Fruit fly (Drosophila melanogaster): ENCODE data around the gene CG1695.

CG1695 gene

dm6 chrX:20488701-20489122 is 55.0 kb downstream of the CG1695 start (continued):
- TF ChIP-seq grn (GFP tag; optimal IDR thresholded peaks at IDR 0.05), result no peak
- no peak for TF ChIP-seq Lpt (GFP tag; optimal IDR thresholded peaks at IDR 0.05)
- TF ChIP-seq CG4854 (GFP tag; optimal IDR thresholded peaks at IDR 0.05), result no peak
- TF ChIP-seq jing (GFP tag; optimal IDR thresholded peaks at IDR 0.05), result peak; percentile 21
- TF ChIP-seq CG6683 (GFP tag; optimal IDR thresholded peaks at IDR 0.05), result no peak
- no peak for TF ChIP-seq CG7786 (GFP tag; optimal IDR thresholded peaks at IDR 0.05)
- TF ChIP-seq Deaf1 (tag; optimal IDR thresholded peaks at IDR 0.05), result peak; percentile 21
- peak; percentile 60 for TF ChIP-seq CG15601 (tag; optimal IDR thresholded peaks at IDR 0.05)
- peak; percentile 50 for TF ChIP-seq Hsf (GFP tag; optimal IDR thresholded peaks at IDR 0.05)
- 0 out of 2 replicates have a peak, but pooled peaks have one; percentile 27 for TF ChIP-seq rib (GFP tag; IDR thresholded peaks at IDR 0.05)
- TF ChIP-seq Opbp (GFP tag; IDR thresholded peaks at IDR 0.05; ENCODE audit: partially characterized antibody), result no peak
- TF ChIP-seq CG3281 (GFP tag; optimal IDR thresholded peaks at IDR 0.05), result peak; percentile 63
- peak; percentile 67 for TF ChIP-seq CG10267 (tag; optimal IDR thresholded peaks at IDR 0.05)
- no peak for TF ChIP-seq Optix (GFP tag; IDR thresholded peaks at IDR 0.05)
- TF ChIP-seq chif (GFP tag; optimal IDR thresholded peaks at IDR 0.05), result peak; percentile 16 to 32
- peak; percentile 5 for TF ChIP-seq Mad (GFP tag; optimal IDR thresholded peaks at IDR 0.05)
- peak; percentile 45 for TF ChIP-seq CG4328 (GFP tag; optimal IDR thresholded peaks at IDR 0.05)
- TF ChIP-seq h (optimal IDR thresholded peaks at IDR 0.05), result no peak
- no peak for TF ChIP-seq CG12299 (tag; optimal IDR thresholded peaks at IDR 0.05)
- no peak for TF ChIP-seq gt (GFP tag; IDR thresholded peaks at IDR 0.05)
- TF ChIP-seq Ravus (GFP tag; IDR thresholded peaks at IDR 0.05), result no peak
- peak; percentile 15 for TF ChIP-seq twi (tag; optimal IDR thresholded peaks at IDR 0.05)
- peak; percentile 71 for TF ChIP-seq CG30403 (GFP tag; optimal IDR thresholded peaks at IDR 0.05)
- no peak for TF ChIP-seq CG17802 (tag; optimal IDR thresholded peaks at IDR 0.05)
- TF ChIP-seq Jarid2 (GFP tag; optimal IDR thresholded peaks at IDR 0.05), result no peak
- TF ChIP-seq Rx (GFP tag; IDR thresholded peaks at IDR 0.05), result no peak
- no peak for TF ChIP-seq z (GFP tag; IDR thresholded peaks at IDR 0.05)
- no peak for TF ChIP-seq CG11398 (GFP tag; optimal IDR thresholded peaks at IDR 0.05)
- peak; percentile 37 for TF ChIP-seq en (GFP tag; optimal IDR thresholded peaks at IDR 0.05)
- no peak for TF ChIP-seq ro (GFP tag; IDR thresholded peaks at IDR 0.05)
- TF ChIP-seq HHEX (GFP tag; optimal IDR thresholded peaks at IDR 0.05), result peak; percentile 56
- no peak for TF ChIP-seq vnd (GFP tag; IDR thresholded peaks at IDR 0.05; ENCODE audit: partially characterized antibody)
- no peak for TF ChIP-seq E2f1 (GFP tag; IDR thresholded peaks at IDR 0.05)
- TF ChIP-seq lov (optimal IDR thresholded peaks at IDR 0.05), result no peak
- no peak for TF ChIP-seq lov (GFP tag; IDR thresholded peaks at IDR 0.05)
- TF ChIP-seq Oaz (GFP tag; IDR thresholded peaks at IDR 0.05), result no peak
- peak; percentile 44 for TF ChIP-seq slp2 (GFP tag; optimal IDR thresholded peaks at IDR 0.05)
- no peak for TF ChIP-seq CG16779 (GFP tag; IDR thresholded peaks at IDR 0.05)
- peak; percentile 22 for TF ChIP-seq CG1603 (tag; optimal IDR thresholded peaks at IDR 0.05)
- peak; percentile 80 for TF ChIP-seq sens (GFP tag)
- TF ChIP-seq TFAM (GFP tag; optimal IDR thresholded peaks at IDR 0.05), result no peak
- TF ChIP-seq slou (GFP tag; optimal IDR thresholded peaks at IDR 0.05), result no peak
- TF ChIP-seq Nf-YB (GFP tag; optimal IDR thresholded peaks at IDR 0.05), result peak; percentile 21
- TF ChIP-seq ranshi (GFP tag; IDR thresholded peaks at IDR 0.05), result no peak
- no peak for TF ChIP-seq tll (GFP tag; optimal IDR thresholded peaks at IDR 0.05)
- TF ChIP-seq onecut (GFP tag; IDR thresholded peaks at IDR 0.05), result peak; percentile 23; the same call in 1 of the 2 replicates
- TF ChIP-seq trem (tag; optimal IDR thresholded peaks at IDR 0.05), result peak; percentile 37
- no peak for TF ChIP-seq maf-S (GFP tag; optimal IDR thresholded peaks at IDR 0.05)
- peak; percentile 14 for TF ChIP-seq cato (GFP tag; optimal IDR thresholded peaks at IDR 0.05; ENCODE audit: borderline replicate concordance)
- TF ChIP-seq CG6175 (GFP tag; IDR thresholded peaks at IDR 0.05), result no peak
- TF ChIP-seq Hr78 (GFP tag; optimal IDR thresholded peaks at IDR 0.05), result peak in 1 of 2 experiments; percentile 47
- no peak for TF ChIP-seq ERR (GFP tag; optimal IDR thresholded peaks at IDR 0.05)

Data from whole organism, embryonic.